Worm (Caenorhabditis elegans) whole organism, L3 larva: ENCODE data around the gene mcm-3.
"Not testable (repeated sequence)": the region's sequence is repeated elsewhere in the genome, so short reads cannot be mapped to it uniquely, and the experiment has no call there.

Experiments
- aly-2 ChIP-seq: fragments of 150-350 bp; optimal IDR thresholded peaks from 2 replicates; lab custom pipeline; 2014; ENCODE audit warnings: missing biosample characterization, missing genetic modification characterization
- ama-1 ChIP-seq: fragments of 150-350 bp; optimal IDR thresholded peaks from 2 replicates; lab custom pipeline; 2018
- ceh-28 ChIP-seq: fragments of 150-350 bp; optimal IDR thresholded peaks from 2 replicates; lab custom pipeline; 2014; ENCODE audit warnings: missing biosample characterization, missing genetic modification reagents, missing genetic modification characterization
- ceh-9 ChIP-seq: sonication (generic microtip); optimal IDR thresholded peaks from 2 replicates; lab custom pipeline; 2018; ENCODE audit warnings: missing biosample characterization, missing genetic modification characterization
- egl-27 ChIP-seq: sonication (generic microtip); optimal IDR thresholded peaks from 4 replicates; lab custom pipeline; 2017; ENCODE audit warnings: missing biosample characterization, missing genetic modification reagents, missing genetic modification characterization
- elt-1 ChIP-seq: fragments of 150-350 bp; optimal IDR thresholded peaks from 2 replicates; lab custom pipeline; 2014; ENCODE audit warnings: missing biosample characterization, missing genetic modification characterization
- elt-2 ChIP-seq: sonication (generic microtip); optimal IDR thresholded peaks from 2 replicates; lab custom pipeline; 2016; ENCODE audit warnings: missing genetic modification reagents, mild to moderate bottlenecking, missing genetic modification characterization, missing compliant biosample characterization
- elt-3 ChIP-seq, 3 experiments: fragments of 150-350 bp in 1 of 3; sonication (generic microtip) in 2 of 3; optimal IDR thresholded peaks; 2 replicates in 2 of 3; 4 replicates in 1 of 3; lab custom pipeline; 2014 to 2017; ENCODE audit warnings: missing biosample characterization in 3 of 3, missing genetic modification characterization in 3 of 3
- eor-1 ChIP-seq, 2 experiments: fragments of 150-350 bp; optimal IDR thresholded peaks; 2 replicates each; lab custom pipeline; 2014 to 2018; ENCODE audit warnings: missing biosample characterization in 2 of 2, missing genetic modification characterization in 2 of 2
- fkh-2 ChIP-seq: fragments of 150-350 bp; optimal IDR thresholded peaks from 2 replicates; lab custom pipeline; 2014; ENCODE audit warnings: missing biosample characterization, missing genetic modification reagents, missing genetic modification characterization
- hmg-11 ChIP-seq: sonication (generic microtip); optimal IDR thresholded peaks from 2 replicates; lab custom pipeline; 2016; ENCODE audit warnings: missing genetic modification characterization, missing compliant biosample characterization
- lin-15B ChIP-seq: fragments of 150-350 bp; optimal IDR thresholded peaks from 2 replicates; lab custom pipeline; 2014; ENCODE audit warnings: missing biosample characterization, missing genetic modification characterization
- lin-39 ChIP-seq: fragments of 150-350 bp; optimal IDR thresholded peaks from 2 replicates; lab custom pipeline; 2018; ENCODE audit warnings: missing biosample characterization, missing genetic modification reagents, missing genetic modification characterization
- mdl-1 ChIP-seq: fragments of 150-350 bp; optimal IDR thresholded peaks from 2 replicates; lab custom pipeline; 2014; ENCODE audit warnings: missing biosample characterization, missing genetic modification characterization
- mml-1 ChIP-seq: fragments of 150-350 bp; sonication (generic microtip); optimal IDR thresholded peaks from 3 replicates; lab custom pipeline; 2014; ENCODE audit warnings: missing biosample characterization, missing genetic modification characterization
- nfya-1 ChIP-seq: sonication (generic microtip); optimal IDR thresholded peaks from 2 replicates; lab custom pipeline; 2017; ENCODE audit warnings: missing genetic modification characterization, mild to moderate bottlenecking, missing compliant biosample characterization, antibody characterized with exemption, moderate library complexity; ENCODE audit not compliant: insufficient read depth
- nhr-11 ChIP-seq: fragments of 150-350 bp; optimal IDR thresholded peaks from 2 replicates; lab custom pipeline; 2014; ENCODE audit warnings: missing biosample characterization, missing genetic modification characterization
- nhr-23 ChIP-seq: fragments of 150-350 bp; optimal IDR thresholded peaks from 2 replicates; lab custom pipeline; 2014; ENCODE audit warnings: missing biosample characterization, missing genetic modification reagents, missing genetic modification characterization
- nhr-25 ChIP-seq: sonication (generic microtip); optimal IDR thresholded peaks from 2 replicates; lab custom pipeline; 2017; ENCODE audit warnings: missing biosample characterization, missing genetic modification characterization
- nhr-28 ChIP-seq: fragments of 150-350 bp; optimal IDR thresholded peaks from 2 replicates; lab custom pipeline; 2014; ENCODE audit warnings: missing biosample characterization, missing genetic modification characterization
- nhr-43 ChIP-seq: sonication (generic microtip); optimal IDR thresholded peaks from 2 replicates; lab custom pipeline; 2016; ENCODE audit warnings: mild to moderate bottlenecking, missing genetic modification characterization, missing compliant biosample characterization; ENCODE audit not compliant: poor library complexity, severe bottlenecking
- nhr-67 ChIP-seq: fragments of 150-350 bp; optimal IDR thresholded peaks from 2 replicates; lab custom pipeline; 2014; ENCODE audit warnings: missing biosample characterization, missing genetic modification characterization
- nhr-76 ChIP-seq: fragments of 150-350 bp; sonication (generic microtip); optimal IDR thresholded peaks from 5 replicates; lab custom pipeline; 2014; ENCODE audit warnings: missing biosample characterization, missing genetic modification characterization
- nhr-77 ChIP-seq: fragments of 150-350 bp; optimal IDR thresholded peaks from 2 replicates; lab custom pipeline; 2014; ENCODE audit warnings: missing biosample characterization, missing genetic modification characterization
- pha-4 ChIP-seq: fragments of 150-350 bp; optimal IDR thresholded peaks from 2 replicates; lab custom pipeline; 2014; ENCODE audit warnings: missing biosample characterization, missing genetic modification reagents, missing genetic modification characterization
- sea-2 ChIP-seq: fragments of 150-350 bp; sonication (generic microtip); optimal IDR thresholded peaks from 4 replicates; lab custom pipeline; 2014; ENCODE audit warnings: missing biosample characterization, missing genetic modification reagents, missing genetic modification characterization
- snpc-4 ChIP-seq: fragments of 150-350 bp; optimal IDR thresholded peaks from 2 replicates; lab custom pipeline; 2014; ENCODE audit warnings: missing biosample characterization, missing genetic modification characterization
- tbx-2 ChIP-seq: sonication (generic microtip); optimal IDR thresholded peaks from 2 replicates; lab custom pipeline; 2016; ENCODE audit warnings: mild to moderate bottlenecking, missing genetic modification characterization, missing compliant biosample characterization
- unc-62 ChIP-seq: fragments of 150-350 bp; sonication (generic microtip); optimal IDR thresholded peaks from 4 replicates; lab custom pipeline; 2014; ENCODE audit warnings: missing biosample characterization, missing genetic modification reagents, missing genetic modification characterization
- zag-1 ChIP-seq: fragments of 150-350 bp; optimal IDR thresholded peaks from 2 replicates; lab custom pipeline; 2014; ENCODE audit warnings: missing biosample characterization, missing genetic modification characterization
- ztf-4 ChIP-seq: fragments of 150-350 bp; optimal IDR thresholded peaks from 2 replicates; lab custom pipeline; 2014; ENCODE audit warnings: missing biosample characterization, missing genetic modification characterization

mcm-3 gene

DNA sequence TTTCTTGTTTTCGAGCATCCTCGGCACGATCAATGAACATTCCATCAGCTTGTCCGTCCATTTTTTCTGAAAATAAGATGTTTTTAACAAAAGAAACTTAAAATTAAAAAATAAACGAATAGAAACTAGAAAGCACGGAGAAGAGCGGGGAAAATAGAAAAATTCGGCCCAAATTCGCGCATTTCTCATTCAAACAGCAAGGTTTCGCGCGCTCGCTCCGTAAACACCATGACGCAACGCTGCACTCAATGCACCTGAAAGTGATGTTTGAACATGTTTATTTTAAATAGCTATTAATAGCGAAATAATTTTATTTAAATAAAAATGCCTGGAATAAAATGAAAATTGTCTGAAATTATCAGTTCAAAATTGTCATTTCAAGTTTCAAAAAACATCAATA is at the start of gene mcm-3, which contains the start of gene C25D7.15:
TSS of gene mcm-3 (minus strand) at position 66 of the 400 bp plus-strand sequence.
TSS of gene C25D7.15 (plus strand) at position 275 of the 400 bp plus-strand sequence.
- peak; percentile 28 for TF ChIP-seq lin-15B
- peak; percentile 28 for TF ChIP-seq nhr-25
- peak; percentile 41 for TF ChIP-seq nhr-23 (tag; lab: Kevin White, UChicago)
- TF ChIP-seq elt-2 (tag; lab: Kevin White, UChicago) = peak; percentile 3
- no peak for TF ChIP-seq nhr-11
- no peak for TF ChIP-seq lin-39 (tag; lab: Kevin White, UChicago)
- TF ChIP-seq pha-4 (tag; lab: Kevin White, UChicago) = peak; percentile 66

ce11 chrV:15105893-15106598 is 46.6 kb upstream of the mcm-3 start, which contains the start of gene C01G10.14:
C01G10.14 (minus strand) TSS chrV:15105943.
- TF ChIP-seq fkh-2 (tag; lab: Kevin White, UChicago); aly-2 (tag; lab: Kevin White, UChicago); nfya-1: not testable (repeated sequence)

DNA sequence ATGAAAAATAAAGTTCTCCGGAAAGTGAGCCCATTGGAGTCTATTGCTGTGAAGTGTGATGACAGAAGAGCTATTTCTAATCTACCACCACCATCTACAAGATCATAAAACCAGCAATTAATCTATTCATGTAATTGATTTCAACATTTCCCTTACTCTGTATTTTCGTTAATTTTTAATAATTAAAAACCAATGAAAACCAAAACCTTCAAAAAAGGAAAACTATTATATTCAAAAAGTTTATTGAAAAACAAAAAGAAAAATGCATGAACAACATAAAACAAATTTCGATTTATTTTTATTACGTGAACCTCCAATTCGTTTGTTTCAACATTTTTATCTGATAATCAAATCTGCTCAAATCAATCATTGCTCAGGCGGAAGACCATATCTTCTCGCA is 40.0 kb upstream of the mcm-3 start, which contains the start of gene C01G10.1:
TSS of gene C01G10.1 (plus strand) at position 301 of the 400 bp plus-strand sequence.
- TF ChIP-seq sea-2 (GFP tag; lab: Kevin White, UChicago) = no peak
- TF ChIP-seq egl-27 = no peak
- no peak for TF ChIP-seq elt-3 (tag; optimal IDR thresholded peaks at IDR 0.05; lab: Kevin White, UChicago)

- TF ChIP-seq nhr-67 (tag; lab: Kevin White, UChicago) = no peak
- TF ChIP-seq mml-1 = no peak
- TF ChIP-seq hmg-11 (tag; lab: Kevin White, UChicago) = no peak
- no peak for TF ChIP-seq pha-4 (tag; lab: Kevin White, UChicago)
- no peak for TF ChIP-seq elt-1 (tag; lab: Kevin White, UChicago)
- TF ChIP-seq nhr-11 = no peak
- TF ChIP-seq snpc-4 = no peak
- no peak for TF ChIP-seq ama-1 (lab: Kevin White, UChicago)
- no peak for TF ChIP-seq nhr-43 (tag; lab: Kevin White, UChicago)
- no peak for TF ChIP-seq zag-1 (tag; lab: Kevin White, UChicago)
- no peak for TF ChIP-seq tbx-2
- TF ChIP-seq nhr-77 (tag; lab: Kevin White, UChicago) = no peak
- no peak for TF ChIP-seq nhr-76 (tag; lab: Kevin White, UChicago)
- TF ChIP-seq mdl-1 (tag; lab: Kevin White, UChicago) = no peak
- TF ChIP-seq eor-1 (tag; optimal IDR thresholded peaks at IDR 0.05; lab: Kevin White, UChicago) = no peak
- no peak for TF ChIP-seq nhr-23 (tag; lab: Kevin White, UChicago)
- no peak for TF ChIP-seq ztf-4 (tag; lab: Kevin White, UChicago)
- TF ChIP-seq ceh-28 = no peak
These were observed 35.4 kb upstream of the mcm-3 start, which contains the start of gene srx-78 for ce11 chrV:15094749-15095148. srx-78 (plus strand) TSS chrV:15095049.

DNA sequence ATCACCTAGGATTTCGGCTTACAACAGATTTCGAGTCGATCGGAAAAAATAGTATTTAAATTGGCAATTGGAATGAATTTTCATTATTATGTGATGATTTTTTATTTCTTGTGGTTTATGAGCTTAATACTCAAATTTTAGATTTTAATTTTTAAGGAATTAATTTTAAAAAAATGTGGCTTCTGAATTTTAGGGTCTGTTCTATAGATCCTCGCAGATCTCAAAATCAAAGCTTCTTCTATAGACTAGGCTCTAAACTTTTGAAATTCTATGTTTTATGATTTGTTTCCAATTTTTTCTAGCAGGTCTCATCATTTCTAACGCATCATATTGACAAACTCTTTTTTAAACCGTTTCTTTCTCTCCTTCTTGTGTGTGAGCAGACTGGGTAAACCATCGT is 33.3 kb upstream of the mcm-3 start, which contains the start of gene txt-12:
TSS of gene txt-12 (plus strand) at position 301 of the 400 bp plus-strand sequence.
- TF ChIP-seq unc-62 (GFP tag; lab: Kevin White, UChicago) = no peak
- TF ChIP-seq pha-4 (tag; lab: Kevin White, UChicago) = peak; percentile 77

- TF ChIP-seq nhr-28 = no peak
- TF ChIP-seq ama-1 (lab: Kevin White, UChicago) = no peak
- no peak for TF ChIP-seq zag-1 (tag; lab: Kevin White, UChicago)
- TF ChIP-seq ceh-9 (tag; lab: Kevin White, UChicago) = no peak
These were observed 31.1 kb upstream of the mcm-3 start, which contains the start of gene C01G10.17 for ce11 chrV:15090457-15090856. C01G10.17 (plus strand) TSS chrV:15090757.
